Worm (Caenorhabditis elegans) whole organism, L3 larva: ENCODE results near the gene srab-11.

Source experiments
- ceh-16 ChIP-seq: sonication (generic microtip); optimal IDR thresholded peaks from 2 replicates; lab custom pipeline; 2017; ENCODE audit warnings: missing biosample characterization, missing genetic modification characterization
- snpc-4 ChIP-seq: fragments of 150-350 bp; optimal IDR thresholded peaks from 2 replicates; lab custom pipeline; 2014; ENCODE audit warnings: missing biosample characterization, missing genetic modification characterization

- TF ChIP-seq snpc-4 (no peak), ceh-16 (tag; lab: Kevin White, UChicago) (no peak)
Observed at ce11 chrV:3159252-3159651, 12.4 kb upstream of the srab-11 start, which contains the start of gene C36C5.12.
